Worm (Caenorhabditis elegans) whole organism, young adult: ENCODE results near the gene F13E6.1.

ENCODE experiments used
- ceh-40 ChIP-seq: fragments of 200-800 bp; sonication (Bioruptor generic); IDR thresholded peaks from 2 replicates; pipeline ENCODE4 v1.3.6; 2022; ENCODE audit warnings: missing genetic modification characterization, missing compliant biosample characterization
- egl-44 ChIP-seq: fragments of 200-800 bp; sonication (Bioruptor generic); IDR thresholded peaks from 2 replicates; pipeline ENCODE4 v1.3.6; 2022; ENCODE audit warnings: missing genetic modification reagents, missing genetic modification characterization, missing compliant biosample characterization
- lsl-1 ChIP-seq: fragments of 200-800 bp; sonication (Bioruptor generic); optimal IDR thresholded peaks from 2 replicates; lab custom pipeline; 2018; ENCODE audit warnings: mild to moderate bottlenecking, missing genetic modification characterization, moderate library complexity, missing compliant biosample characterization
- madf-3 ChIP-seq: fragments of 200-800 bp; sonication (Bioruptor generic); IDR thresholded peaks from 2 replicates; pipeline ENCODE4 v1.3.6; 2022; ENCODE audit warnings: missing genetic modification reagents, missing genetic modification characterization, missing compliant biosample characterization
- nfya-1 ChIP-seq: sonication (generic microtip); optimal IDR thresholded peaks from 2 replicates; lab custom pipeline; 2017; ENCODE audit warnings: antibody characterized with exemption, missing compliant biosample characterization, missing genetic modification characterization, borderline replicate concordance; ENCODE audit not compliant: insufficient read depth

- no peak for TF ChIP-seq ceh-40 (GFP tag; lab: Robert Waterston, UW)
- TF ChIP-seq nfya-1 (tag; lab: Kevin White, UChicago), result no peak
- TF ChIP-seq madf-3 (GFP tag; lab: Robert Waterston, UW), result no peak
- TF ChIP-seq egl-44 (GFP tag; lab: Robert Waterston, UW), result no peak
- no peak for TF ChIP-seq lsl-1 (GFP tag; lab: Kevin White, UChicago)
These were observed 39.6 kb downstream of the F13E6.1 start for ce11 chrX:10637048-10637928.
